Worm (Caenorhabditis elegans) whole organism, mixed stage, embryonic: ENCODE measurements around the gene msp-49.

ENCODE experiments used
- ces-1 ChIP-seq: fragments of 150-350 bp; optimal IDR thresholded peaks from 2 replicates; lab custom pipeline; 2014; ENCODE audit warnings: missing biosample characterization, missing genetic modification reagents, missing genetic modification characterization
- elt-1 ChIP-seq: sonication (generic microtip); optimal IDR thresholded peaks from 2 replicates; lab custom pipeline; 2017; ENCODE audit warnings: missing genetic modification characterization, mild to moderate bottlenecking, missing compliant biosample characterization, antibody characterized with exemption, moderate library complexity, borderline replicate concordance; ENCODE audit not compliant: insufficient read depth
- lin-13 ChIP-seq: fragments of 150-350 bp; optimal IDR thresholded peaks from 2 replicates; lab custom pipeline; 2014; ENCODE audit warnings: missing biosample characterization, missing genetic modification characterization

ce11 chrII:5187469-5187868, 6.7 kb upstream of the msp-49 start, which contains the start of gene crh-2:
- TF ChIP-seq lin-13 (tag; lab: Kevin White, UChicago) (no peak), elt-1 (tag; lab: Kevin White, UChicago) (no peak), ces-1 (no peak)
